Fruit fly (Drosophila melanogaster): ENCODE data around the gene mkg-p.

Gene mkg-p

dm6 chr3L:8441745-8442575 is 36.9 kb upstream of the mkg-p start, which contains the start of gene Unr (continued):
- TF ChIP-seq pan (optimal IDR thresholded peaks at IDR 0.05) (no peak), pan (GFP tag; optimal IDR thresholded peaks at IDR 0.05 in 1 of 2, IDR thresholded peaks at IDR 0.05 in 1 of 2) (peak in 1 of 2 experiments; percentile 85), CG4707 (GFP tag; optimal IDR thresholded peaks at IDR 0.05) (peak; percentile 68), chif (GFP tag; optimal IDR thresholded peaks at IDR 0.05) (peak; percentile 58 to 74), CG31441 (GFP tag; IDR thresholded peaks at IDR 0.05) (peak; percentile 73), vvl (GFP tag; IDR thresholded peaks at IDR 0.05) (peak; percentile 94), nerfin-2 (GFP tag; IDR thresholded peaks at IDR 0.05; ENCODE audit: partially characterized antibody) (no peak), knrl (GFP tag; IDR thresholded peaks at IDR 0.05; ENCODE audit: partially characterized antibody) (no peak), CG4360 (GFP tag; IDR thresholded peaks at IDR 0.05) (peak; percentile 64), dm (GFP tag; optimal IDR thresholded peaks at IDR 0.05) (peak; percentile 69), CG12155 (GFP tag; optimal IDR thresholded peaks at IDR 0.05) (peak; percentile 83), Deaf1 (tag; optimal IDR thresholded peaks at IDR 0.05) (peak; percentile 65), lbe (GFP tag; optimal IDR thresholded peaks at IDR 0.05) (peak; percentile 64), hb (GFP tag; IDR thresholded peaks at IDR 0.05; ENCODE audit: partially characterized antibody) (no peak), CG14965 (GFP tag; optimal IDR thresholded peaks at IDR 0.05; ENCODE audit: borderline replicate concordance) (no peak), fd64A (GFP tag; optimal IDR thresholded peaks at IDR 0.05) (no peak), CG6791 (GFP tag; IDR thresholded peaks at IDR 0.05; ENCODE audit: partially characterized antibody) (no peak), tx (GFP tag; optimal IDR thresholded peaks at IDR 0.05) (peak; percentile 49), Sin3A (optimal IDR thresholded peaks at IDR 0.05) (peak; percentile 58), ind (GFP tag; optimal IDR thresholded peaks at IDR 0.05) (peak; percentile 80), CG10431 (GFP tag; optimal IDR thresholded peaks at IDR 0.05) (peak; percentile 52), ttk (GFP tag; IDR thresholded peaks at IDR 0.05) (peak; percentile 50; the same call in 1 of the 2 replicates), dysf (GFP tag; IDR thresholded peaks at IDR 0.05) (peak; percentile 81), CG9727 (GFP tag; optimal IDR thresholded peaks at IDR 0.05) (peak; percentile 83), pum (GFP tag; optimal IDR thresholded peaks at IDR 0.05) (peak; percentile 81), Ravus (GFP tag; IDR thresholded peaks at IDR 0.05) (peak; percentile 19), Asciz (GFP tag; optimal IDR thresholded peaks at IDR 0.05) (peak; percentile 28), pita (GFP tag; optimal IDR thresholded peaks at IDR 0.05) (no peak), CG3838 (GFP tag; optimal IDR thresholded peaks at IDR 0.05) (peak; percentile 68), CG12942 (GFP tag; optimal IDR thresholded peaks at IDR 0.05) (peak; percentile 76), btn (GFP tag; optimal IDR thresholded peaks at IDR 0.05) (peak; percentile 40), emc (GFP tag; optimal IDR thresholded peaks at IDR 0.05) (peak; percentile 56), CG6683 (GFP tag; optimal IDR thresholded peaks at IDR 0.05) (no peak), vnd (GFP tag; IDR thresholded peaks at IDR 0.05; ENCODE audit: partially characterized antibody) (no peak), CrebB (tag; optimal IDR thresholded peaks at IDR 0.05) (peak; percentile 52), bab2 (GFP tag; optimal IDR thresholded peaks at IDR 0.05) (peak; percentile 88)

- TF ChIP-seq CG13775 (GFP tag; optimal IDR thresholded peaks at IDR 0.05) (peak; percentile 46), ERR (GFP tag; optimal IDR thresholded peaks at IDR 0.05) (no peak), CG2712 (tag; optimal IDR thresholded peaks at IDR 0.05) (peak; percentile 29), CG6654 (GFP tag; optimal IDR thresholded peaks at IDR 0.05) (no peak), CG17802 (tag; optimal IDR thresholded peaks at IDR 0.05) (no peak), nmo (GFP tag; optimal IDR thresholded peaks at IDR 0.05) (no peak), CG13424 (tag; optimal IDR thresholded peaks at IDR 0.05) (peak; percentile 25), seq (GFP tag; IDR thresholded peaks at IDR 0.05) (no peak; the same call in 1 of the 2 replicates), CG6765 (GFP tag; optimal IDR thresholded peaks at IDR 0.05) (no peak), kni (GFP tag; optimal IDR thresholded peaks at IDR 0.05) (no peak), CG15011 (GFP tag; optimal IDR thresholded peaks at IDR 0.05) (no peak), CG11456 (GFP tag; IDR thresholded peaks at IDR 0.05) (no peak), her (GFP tag; optimal IDR thresholded peaks at IDR 0.05) (peak; percentile 23), lilli (GFP tag; optimal IDR thresholded peaks at IDR 0.05) (peak; percentile 62)
Observed at dm6 chr3L:8440771-8441549, 35.9 kb upstream of the mkg-p start.

Measured in whole organism, embryonic.